Fruit fly (Drosophila melanogaster): ENCODE results near the gene CG34132.

The CG34132 gene

dm6 chr2L:7925389-7925788 lies 40.1 kb downstream of the CG34132 start (continued):
- TF ChIP-seq klu (GFP tag; IDR thresholded peaks at IDR 0.05) (peak; percentile 76), jumu (GFP tag; optimal IDR thresholded peaks at IDR 0.05) (peak; percentile 91), CG1647 (GFP tag; optimal IDR thresholded peaks at IDR 0.05) (peak; percentile 79), Hr78 (GFP tag; optimal IDR thresholded peaks at IDR 0.05) (peak in 1 of 2 experiments; percentile 59), CG8089 (GFP tag; optimal IDR thresholded peaks at IDR 0.05) (peak; percentile 82), CG11085 (GFP tag; IDR thresholded peaks at IDR 0.05) (peak; percentile 81), vfl (GFP tag; optimal IDR thresholded peaks at IDR 0.05) (peak; percentile 70), CG3281 (GFP tag; optimal IDR thresholded peaks at IDR 0.05) (peak; percentile 82), peb (GFP tag; IDR thresholded peaks at IDR 0.05) (peak; percentile 86), Xrp1 (GFP tag; IDR thresholded peaks at IDR 0.05) (peak; percentile 93), slbo (GFP tag; IDR thresholded peaks at IDR 0.05) (peak; percentile 88), Lim3 (GFP tag; IDR thresholded peaks at IDR 0.05) (peak; percentile 44; the same call in 1 of the 2 replicates), dati (GFP tag; IDR thresholded peaks at IDR 0.05) (no peak), CG7745 (tag; optimal IDR thresholded peaks at IDR 0.05) (no peak), org-1 (GFP tag; optimal IDR thresholded peaks at IDR 0.05) (peak; percentile 87), CG32767 (GFP tag; IDR thresholded peaks at IDR 0.05) (peak; percentile 86), nau (GFP tag; optimal IDR thresholded peaks at IDR 0.05) (peak; percentile 83), BtbVII (GFP tag; optimal IDR thresholded peaks at IDR 0.05) (peak; percentile 88), CG6254 (GFP tag; optimal IDR thresholded peaks at IDR 0.05) (peak; percentile 82), pita (GFP tag; optimal IDR thresholded peaks at IDR 0.05) (no peak), Rfx (GFP tag; IDR thresholded peaks at IDR 0.05) (peak; percentile 88), CG31388 (GFP tag; optimal IDR thresholded peaks at IDR 0.05) (peak; percentile 31), CG6791 (GFP tag; IDR thresholded peaks at IDR 0.05; ENCODE audit: partially characterized antibody) (no peak), Bteb2 (GFP tag; optimal IDR thresholded peaks at IDR 0.05) (peak; percentile 78), jing (GFP tag; optimal IDR thresholded peaks at IDR 0.05) (peak; percentile 79), pzg (GFP tag; optimal IDR thresholded peaks at IDR 0.05) (no peak), sug (tag; optimal IDR thresholded peaks at IDR 0.05) (peak; percentile 50), CG30431 (GFP tag; optimal IDR thresholded peaks at IDR 0.05) (peak; percentile 62), CG10565 (GFP tag; optimal IDR thresholded peaks at IDR 0.05) (peak; percentile 45), CG5245 (GFP tag; optimal IDR thresholded peaks at IDR 0.05) (peak; percentile 70), CG18619 (GFP tag; optimal IDR thresholded peaks at IDR 0.05) (peak; percentile 80), CoRest (tag; optimal IDR thresholded peaks at IDR 0.05) (peak; percentile 86), CG10366 (GFP tag; IDR thresholded peaks at IDR 0.05) (peak; percentile 85), Rx (GFP tag; IDR thresholded peaks at IDR 0.05) (peak; percentile 78), CG7987 (GFP tag; optimal IDR thresholded peaks at IDR 0.05) (peak; percentile 60), Usf (GFP tag; optimal IDR thresholded peaks at IDR 0.05) (peak; percentile 36), CG4820 (GFP tag; optimal IDR thresholded peaks at IDR 0.05) (peak; percentile 84), pb (GFP tag; optimal IDR thresholded peaks at IDR 0.05) (peak; percentile 81), bcd (GFP tag; optimal IDR thresholded peaks at IDR 0.05) (peak; percentile 88), CG8478 (optimal IDR thresholded peaks at IDR 0.05) (no peak), MBD-R2 (GFP tag; IDR thresholded peaks at IDR 0.05) (peak; percentile 76; the same call in 1 of the 2 replicates), Trl (optimal IDR thresholded peaks at IDR 0.05) (no peak), Trl (GFP tag; optimal IDR thresholded peaks at IDR 0.05) (peak; percentile 88), Ravus (GFP tag; IDR thresholded peaks at IDR 0.05) (peak; percentile 73), CG3847 (GFP tag; IDR thresholded peaks at IDR 0.05) (peak; percentile 83), Ada2b (GFP tag; IDR thresholded peaks at IDR 0.05) (peak; percentile 87), Dref (GFP tag; IDR thresholded peaks at IDR 0.05) (0 out of 2 replicates have a peak, but pooled peaks have one; percentile 25), Pdp1 (GFP tag; optimal IDR thresholded peaks at IDR 0.05) (peak; percentile 79 to 89), GATAe (GFP tag; conservative IDR thresholded peaks at IDR 0.05) (peak; percentile 49; the same call in 1 of the 2 replicates), gfzf (GFP tag; optimal IDR thresholded peaks at IDR 0.05) (no peak), Bgb (GFP tag; IDR thresholded peaks at IDR 0.05; ENCODE audit: partially characterized antibody) (no peak), otp (GFP tag; IDR thresholded peaks at IDR 0.05) (peak; percentile 82)

Measured in whole organism, embryonic.